Worm (Caenorhabditis elegans): ENCODE measurements around the gene F37C12.10.

Gene F37C12.10

DNA sequence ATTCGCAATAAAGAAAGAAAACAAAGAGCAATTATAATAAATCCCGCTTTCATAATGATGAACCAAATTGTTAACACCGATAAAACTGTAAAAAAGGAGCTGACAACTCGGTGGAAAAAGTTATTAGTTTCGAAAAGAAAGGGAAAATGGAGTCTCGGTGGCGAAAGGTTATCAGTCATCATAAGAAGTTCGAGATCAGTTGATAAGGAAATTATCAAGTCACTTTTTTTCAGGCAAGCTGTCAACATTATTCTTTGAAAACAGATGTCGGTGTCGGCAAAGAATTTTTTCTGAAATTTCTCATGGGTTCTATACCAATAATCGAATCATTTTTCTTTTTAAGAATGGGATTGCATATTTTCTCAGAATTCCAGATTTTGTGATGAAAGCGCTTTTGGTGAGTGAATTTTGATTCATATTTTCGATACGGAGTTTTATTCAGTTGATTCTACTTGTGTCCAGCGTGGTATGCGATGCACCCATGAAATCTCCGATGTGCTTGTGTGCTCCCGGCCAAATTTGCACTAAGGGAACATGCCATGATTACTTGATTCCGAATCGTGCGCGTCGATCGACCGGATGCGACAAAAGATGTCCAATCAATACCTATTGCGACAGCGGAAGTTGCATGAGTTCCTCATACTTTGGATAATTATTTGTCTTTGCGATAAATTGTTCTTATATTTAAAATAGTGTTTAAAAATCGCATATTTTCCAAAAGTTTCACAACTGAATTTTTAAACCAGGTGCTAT, at the start of gene F37C12.10, which contains the start of gene F37C12.21:
Gene F37C12.10 (minus strand): TSS at position 85 of the 753 bp plus-strand sequence.
Gene F37C12.21 (plus strand): TSS at position 58 of the 753 bp plus-strand sequence.
- TF ChIP-seq dao-5 (tag; optimal IDR thresholded peaks at IDR 0.05) (no peak), W03F9.2 (tag; optimal IDR thresholded peaks at IDR 0.05) (no peak), him-1 (tag; optimal IDR thresholded peaks at IDR 0.05) (no peak)

DNA sequence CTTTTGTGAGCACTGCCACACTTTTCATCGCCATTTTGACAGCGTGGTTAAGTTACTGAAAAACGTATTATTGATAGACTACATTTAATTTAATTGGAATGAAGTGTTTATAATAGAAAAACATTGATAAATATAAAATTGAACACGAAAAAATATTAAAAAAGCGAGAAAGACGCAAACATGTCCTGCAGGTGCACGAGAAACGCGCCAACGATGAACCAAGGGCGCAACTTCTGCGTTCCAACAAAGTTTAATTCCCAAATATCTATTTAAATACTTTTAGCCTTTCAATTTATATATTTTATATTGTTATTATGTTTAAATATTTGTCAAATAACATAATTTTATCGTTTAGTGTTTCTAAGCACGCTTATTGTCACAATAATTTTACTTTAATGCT, 46.0 kb upstream of the F37C12.10 start, which contains the start of gene ndus-8:
Gene ndus-8 (minus strand): TSS at position 55 of the 400 bp plus-strand sequence.
- peak; percentile 88 for TF ChIP-seq W03F9.2 (tag; optimal IDR thresholded peaks at IDR 0.05)
- TF ChIP-seq dao-5 (tag; optimal IDR thresholded peaks at IDR 0.05): no peak

DNA sequence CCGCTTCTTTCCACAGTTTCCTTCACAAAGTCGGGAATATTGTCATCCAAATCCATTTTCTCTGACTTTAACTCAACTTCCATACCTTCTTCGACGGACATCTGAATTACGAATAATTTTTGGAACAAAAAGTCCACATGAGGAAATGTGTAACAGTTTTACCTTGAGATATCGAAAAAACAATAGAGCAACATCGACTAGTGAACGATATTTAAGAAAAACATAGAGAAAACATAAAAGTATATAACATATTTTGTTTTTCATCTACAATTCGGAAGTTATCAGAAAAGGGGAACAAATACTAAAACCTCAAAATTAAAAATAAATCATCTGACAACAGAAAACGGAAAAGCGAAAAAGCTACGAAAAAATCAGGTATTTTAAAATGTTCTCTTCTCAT, 44.6 kb upstream of the F37C12.10 start, which contains the start of gene adr-2:
Gene adr-2 (minus strand): TSS at position 101 of the 400 bp plus-strand sequence.
- TF ChIP-seq dao-5 (tag; optimal IDR thresholded peaks at IDR 0.05) (no peak), W03F9.2 (tag; optimal IDR thresholded peaks at IDR 0.05) (no peak), him-1 (tag; optimal IDR thresholded peaks at IDR 0.05) (no peak)

DNA sequence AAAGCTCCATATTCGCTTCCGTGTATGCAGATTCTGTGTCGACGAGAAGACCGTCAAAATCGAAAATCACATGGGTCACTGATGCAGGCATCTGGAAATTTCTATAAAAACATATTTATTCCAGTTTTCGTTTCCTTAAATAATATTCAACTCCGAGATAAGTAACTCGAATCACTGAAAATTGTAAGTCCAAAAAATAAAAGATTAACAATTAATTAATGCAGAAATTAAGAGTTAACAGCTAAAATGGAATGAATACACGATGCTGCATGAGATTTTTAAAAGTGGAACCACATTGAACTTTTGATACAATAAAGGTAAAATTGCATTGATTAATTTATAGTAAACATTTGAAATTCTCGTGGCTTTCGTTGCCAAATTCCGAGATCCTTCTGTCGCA, 42.7 kb upstream of the F37C12.10 start, which contains the start of gene R151.10:
Gene R151.10 (minus strand): TSS at position 101 of the 400 bp plus-strand sequence.
- TF ChIP-seq W03F9.2 (tag; optimal IDR thresholded peaks at IDR 0.05): no peak
- TF ChIP-seq him-1 (tag; optimal IDR thresholded peaks at IDR 0.05): no peak
- no peak for TF ChIP-seq dao-5 (tag; optimal IDR thresholded peaks at IDR 0.05)

DNA sequence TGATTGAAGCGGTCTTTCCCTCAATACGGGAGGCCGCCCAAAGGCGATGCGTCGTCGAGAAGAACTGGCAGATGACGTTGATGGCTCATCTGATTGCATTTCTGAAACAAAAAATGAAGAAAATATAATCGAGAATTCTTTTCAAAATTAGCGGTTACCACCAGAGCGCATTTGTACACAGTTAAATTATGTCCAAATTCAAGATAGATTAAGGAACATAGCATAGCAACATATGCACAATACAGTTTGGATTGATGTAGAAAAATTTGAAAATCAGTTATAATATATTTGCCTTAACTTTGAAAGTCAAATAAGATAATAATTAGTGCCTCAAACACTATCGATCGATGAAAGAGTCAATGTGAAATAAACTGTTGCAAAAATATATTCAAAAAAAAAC, 41.5 kb upstream of the F37C12.10 start, which contains the start of gene R151.8:
Gene R151.8 (minus strand): TSS at position 101 of the 400 bp plus-strand sequence.
- TF ChIP-seq dao-5 (tag; optimal IDR thresholded peaks at IDR 0.05) (no peak), him-1 (tag; optimal IDR thresholded peaks at IDR 0.05) (no peak), W03F9.2 (tag; optimal IDR thresholded peaks at IDR 0.05) (no peak)

DNA sequence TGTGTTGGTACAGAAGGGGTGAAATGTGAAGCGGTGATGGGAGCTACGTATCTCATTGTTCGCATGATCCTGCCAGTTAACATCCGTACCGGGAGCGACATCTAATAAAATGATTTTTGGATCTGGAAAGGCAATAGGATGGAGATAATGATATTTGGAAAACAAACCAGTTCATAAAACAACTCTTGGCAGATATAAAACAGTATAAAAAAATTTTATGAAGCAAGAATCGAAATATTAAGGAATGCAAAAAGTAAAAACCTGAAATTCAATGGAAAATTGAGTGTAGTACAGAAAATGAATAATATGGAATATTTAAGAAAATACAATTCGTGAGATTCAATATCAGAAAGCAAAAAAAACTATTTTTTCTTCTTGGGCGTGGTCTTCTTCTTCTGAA, 38.4 kb upstream of the F37C12.10 start, which contains the start of gene hsp-75:
Gene hsp-75 (minus strand): TSS at position 101 of the 400 bp plus-strand sequence.
- TF ChIP-seq him-1 (tag; optimal IDR thresholded peaks at IDR 0.05): no peak

DNA sequence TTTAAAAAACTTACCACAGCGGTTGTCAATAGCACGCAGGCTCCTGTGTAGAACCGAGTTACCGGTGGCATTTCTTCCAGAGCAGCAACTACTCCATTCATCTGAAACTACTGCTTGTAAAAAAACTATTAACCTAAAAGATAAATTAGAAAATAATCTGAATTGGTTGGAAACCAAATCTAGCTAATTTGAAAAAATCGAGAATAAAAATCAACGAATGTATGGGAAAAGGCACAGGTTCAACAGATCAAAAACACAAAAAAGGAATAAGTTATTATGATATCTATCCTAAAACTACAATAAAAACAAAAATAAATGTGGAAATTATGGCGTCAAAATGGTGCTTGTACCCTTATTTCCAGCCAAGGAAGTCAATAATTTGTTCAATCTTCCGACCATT, 34.8 kb upstream of the F37C12.10 start, which contains the start of gene der-2:
Gene der-2 (minus strand): TSS at position 101 of the 400 bp plus-strand sequence.
- TF ChIP-seq him-1 (tag; optimal IDR thresholded peaks at IDR 0.05): no peak
- no peak for TF ChIP-seq dao-5 (tag; optimal IDR thresholded peaks at IDR 0.05)
- TF ChIP-seq W03F9.2 (tag; optimal IDR thresholded peaks at IDR 0.05): no peak

DNA sequence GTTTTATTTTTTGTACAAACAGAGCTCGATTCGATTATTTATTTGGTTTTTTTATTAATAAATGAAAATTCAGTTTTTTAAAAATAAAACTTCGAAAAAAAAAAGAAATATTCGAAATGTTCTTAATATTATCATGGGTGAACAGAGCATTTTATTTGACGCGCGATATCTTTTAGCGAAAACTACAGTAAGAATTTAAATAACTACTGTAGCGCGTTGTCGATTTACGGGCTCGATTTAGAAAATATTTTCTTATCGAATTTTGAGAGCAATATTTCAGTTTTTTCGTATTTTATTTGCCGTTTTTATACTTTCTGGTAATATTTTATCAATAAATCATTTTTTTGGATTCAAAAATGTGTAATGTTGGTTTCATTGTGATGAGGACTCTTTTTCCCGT, 32.9 kb upstream of the F37C12.10 start:
- TF ChIP-seq him-1 (tag; optimal IDR thresholded peaks at IDR 0.05) (no peak), dao-5 (tag; optimal IDR thresholded peaks at IDR 0.05) (no peak), W03F9.2 (tag; optimal IDR thresholded peaks at IDR 0.05) (no peak)

DNA sequence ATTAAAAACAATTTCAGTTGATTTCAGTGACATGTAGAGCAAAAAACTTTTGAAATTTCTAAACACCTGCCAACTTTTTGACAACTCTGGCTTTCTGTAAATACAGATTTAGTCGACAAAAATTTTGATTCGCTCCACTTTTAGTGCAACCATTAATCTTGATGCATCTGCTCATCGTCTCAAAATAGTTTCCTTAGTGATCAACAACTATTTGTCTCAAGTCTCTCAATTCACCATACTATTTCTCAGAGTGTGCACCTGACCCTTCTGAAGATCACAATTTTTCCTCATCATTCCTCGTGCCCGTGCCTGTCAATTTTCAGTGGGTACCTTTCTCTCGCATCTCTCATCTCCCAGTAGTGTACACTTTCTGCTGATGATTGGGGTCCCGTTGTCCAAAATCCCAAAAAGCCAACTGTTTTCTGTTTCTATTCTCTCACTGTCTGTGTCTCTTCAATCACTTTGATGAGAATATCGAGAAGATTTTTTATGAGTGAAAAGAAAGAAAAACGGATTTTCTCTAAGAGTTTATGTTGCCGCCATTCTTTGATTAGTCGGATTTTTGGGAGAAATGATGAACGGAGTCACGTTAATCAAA, 28.8 kb upstream of the F37C12.10 start:
- no peak for TF ChIP-seq W03F9.2 (tag; optimal IDR thresholded peaks at IDR 0.05)
- TF ChIP-seq him-1 (tag; optimal IDR thresholded peaks at IDR 0.05): no peak

DNA sequence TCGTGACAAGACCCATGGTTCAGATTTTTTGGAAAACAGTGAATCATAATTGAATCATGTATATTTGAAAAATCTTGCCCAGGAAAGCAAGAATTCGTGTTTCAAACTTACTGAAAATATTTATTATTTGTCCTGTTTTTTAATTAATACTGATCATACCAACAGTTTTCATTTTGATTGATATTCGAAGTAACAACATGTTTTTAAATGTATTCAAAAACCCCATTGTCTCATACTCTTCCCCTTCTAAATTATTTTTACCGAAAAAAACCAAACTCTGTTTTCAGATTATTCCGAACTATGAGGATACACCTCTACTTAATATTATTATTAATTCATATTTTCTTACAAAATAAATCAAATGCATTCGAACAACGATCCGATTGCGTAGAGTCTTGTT, 28.0 kb upstream of the F37C12.10 start, which contains the start of gene R151.1:
Gene R151.1 (plus strand): TSS at position 301 of the 400 bp plus-strand sequence.
- TF ChIP-seq dao-5 (tag; optimal IDR thresholded peaks at IDR 0.05) (no peak), him-1 (tag; optimal IDR thresholded peaks at IDR 0.05) (no peak), W03F9.2 (tag; optimal IDR thresholded peaks at IDR 0.05) (no peak)

DNA sequence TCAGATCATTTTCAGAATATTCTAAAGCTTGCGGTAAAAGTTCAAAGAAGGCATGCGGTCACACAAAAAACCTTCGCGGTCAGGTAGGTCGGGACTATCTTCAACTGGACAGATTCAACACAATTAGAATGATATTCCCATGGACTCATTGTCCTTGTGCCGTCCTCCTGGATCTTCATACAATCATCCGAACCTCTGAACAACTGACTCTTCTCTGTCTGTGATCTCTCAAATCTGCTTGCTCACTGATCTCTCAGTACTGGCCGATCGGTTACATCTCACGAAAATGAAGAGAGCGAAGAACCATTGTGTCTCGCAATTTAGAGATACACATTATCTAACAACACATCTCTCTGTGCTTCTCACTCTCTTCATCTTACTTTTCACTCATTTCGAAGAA, 27.3 kb upstream of the F37C12.10 start:
- TF ChIP-seq him-1 (tag; optimal IDR thresholded peaks at IDR 0.05) (no peak), dao-5 (tag; optimal IDR thresholded peaks at IDR 0.05) (no peak), W03F9.2 (tag; optimal IDR thresholded peaks at IDR 0.05) (no peak)

DNA sequence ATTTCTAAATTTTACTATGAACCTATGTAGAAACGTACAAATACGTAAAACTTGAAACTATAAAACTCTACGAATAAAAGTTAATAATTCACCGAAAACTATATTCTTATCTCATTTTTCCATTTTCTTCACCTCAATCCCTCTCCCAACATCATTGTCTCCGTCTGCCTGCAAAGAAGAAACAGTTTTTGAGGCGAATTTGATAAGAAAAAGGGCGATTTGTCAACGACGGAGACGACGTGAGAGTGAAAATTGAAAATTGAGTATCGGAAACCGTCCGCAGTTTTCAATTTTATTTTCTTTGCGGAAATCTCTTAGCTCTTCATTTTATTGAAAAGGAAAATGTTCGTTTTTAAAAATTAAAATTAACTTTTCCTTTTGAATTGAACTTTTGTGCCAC, 23.8 kb upstream of the F37C12.10 start:
- TF ChIP-seq dao-5 (tag; optimal IDR thresholded peaks at IDR 0.05): no peak
- no peak for TF ChIP-seq W03F9.2 (tag; optimal IDR thresholded peaks at IDR 0.05)
- no peak for TF ChIP-seq him-1 (tag; optimal IDR thresholded peaks at IDR 0.05)

DNA sequence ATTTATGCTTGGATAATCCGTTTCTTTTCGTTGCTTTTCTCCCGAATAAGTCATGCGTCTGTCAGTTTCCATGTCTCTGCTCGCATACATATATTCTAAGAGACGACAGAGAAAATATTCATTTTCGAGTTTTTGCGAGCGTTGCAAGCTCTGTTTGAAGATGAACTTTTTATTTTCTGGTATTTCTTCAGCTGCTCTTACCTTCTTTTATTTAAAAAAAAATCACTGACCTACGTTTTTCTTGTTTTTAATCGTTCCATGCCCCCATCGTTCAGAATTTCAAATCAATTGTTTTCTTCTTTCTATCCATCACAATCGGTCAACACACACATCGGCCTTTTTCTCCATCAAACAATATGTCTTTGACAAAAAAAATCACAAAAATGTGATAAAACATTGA, 22.3 kb upstream of the F37C12.10 start:
- TF ChIP-seq W03F9.2 (tag; optimal IDR thresholded peaks at IDR 0.05) (no peak), him-1 (tag; optimal IDR thresholded peaks at IDR 0.05) (no peak), dao-5 (tag; optimal IDR thresholded peaks at IDR 0.05) (no peak)

DNA sequence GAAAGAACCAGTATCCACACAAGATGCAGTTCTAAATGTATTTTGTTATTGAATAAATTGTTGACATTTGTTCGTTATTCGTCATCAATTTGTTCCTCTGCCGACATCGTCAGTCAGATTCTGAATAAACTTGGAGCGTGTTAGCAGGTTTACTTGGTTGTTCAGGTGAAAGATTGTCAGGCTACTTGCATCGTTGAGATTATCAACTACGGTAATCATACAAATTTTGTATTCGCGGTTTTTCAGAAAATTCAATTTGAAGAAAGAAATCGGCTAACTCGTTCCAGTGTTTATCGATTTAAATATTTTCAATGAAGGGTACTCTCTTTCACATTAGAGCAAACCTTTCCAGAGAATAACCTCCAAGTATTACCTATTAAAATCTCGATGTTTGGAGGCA, 21.5 kb upstream of the F37C12.10 start, which contains the start of gene R151.2:
Gene R151.2 (plus strand): TSS at position 247 of the 400 bp plus-strand sequence.
- TF ChIP-seq him-1 (tag; optimal IDR thresholded peaks at IDR 0.05): no peak
- TF ChIP-seq W03F9.2 (tag; optimal IDR thresholded peaks at IDR 0.05): no peak
- no peak for TF ChIP-seq dao-5 (tag; optimal IDR thresholded peaks at IDR 0.05)

All from whole organism, L4/young adult.